Worm (Caenorhabditis elegans): ENCODE data around the gene W01B6.8.

DNA sequence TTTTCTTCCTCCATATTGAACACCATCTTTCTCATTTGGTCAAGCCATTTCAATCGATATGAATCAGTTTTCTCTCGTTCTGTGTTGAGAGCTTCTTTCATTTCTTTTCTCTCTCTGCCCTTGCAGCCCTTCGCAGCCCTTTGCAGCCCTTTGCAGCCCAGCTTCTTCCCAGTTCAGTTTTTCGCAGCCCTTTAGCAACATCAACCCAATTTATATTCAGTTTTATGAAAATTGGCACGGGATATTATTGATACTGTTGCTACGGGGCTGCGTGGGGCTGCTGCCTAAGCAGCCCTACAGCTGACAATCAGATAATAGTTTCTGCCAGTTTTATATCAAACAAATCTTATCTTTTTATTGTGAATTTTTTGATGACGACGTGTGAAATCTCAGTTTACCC lies 47.2 kb downstream of the W01B6.8 start, which contains the start of gene F44D12.10:
- TF ChIP-seq ceh-9 (tag; optimal IDR thresholded peaks at IDR 0.05) (no peak), sox-4 (tag; optimal IDR thresholded peaks at IDR 0.05) (no peak), ama-1 (optimal IDR thresholded peaks at IDR 0.05) (no peak), ceh-30 (tag; optimal IDR thresholded peaks at IDR 0.05) (no peak), pha-4 (tag; optimal IDR thresholded peaks at IDR 0.05) (no peak), hlh-8 (tag; optimal IDR thresholded peaks at IDR 0.05) (no peak), pax-1 (tag; optimal IDR thresholded peaks at IDR 0.05) (no peak), ceh-6 (GFP tag; optimal IDR thresholded peaks at IDR 0.05) (no peak), ets-4 (tag; optimal IDR thresholded peaks at IDR 0.05) (no peak), ceh-14 (tag; optimal IDR thresholded peaks at IDR 0.05) (no peak), pqm-1 (tag; optimal IDR thresholded peaks at IDR 0.05) (no peak), syd-9 (tag; optimal IDR thresholded peaks at IDR 0.05) (no peak), rnt-1 (tag; optimal IDR thresholded peaks at IDR 0.05) (no peak), unc-3 (GFP tag; conservative IDR thresholded peaks at IDR 0.05) (no peak), unc-3 (tag; optimal IDR thresholded peaks at IDR 0.05) (no peak)
